Worm (Caenorhabditis elegans) whole organism, late embryonic: ENCODE data around the gene srh-208.

Experiments
- fkh-6 ChIP-seq: sonication (generic microtip); optimal IDR thresholded peaks from 2 replicates; lab custom pipeline; 2016; ENCODE audit warnings: missing genetic modification characterization, missing compliant biosample characterization
- hlh-13 ChIP-seq: fragments of 200-800 bp; sonication (Bioruptor generic); optimal IDR thresholded peaks from 2 replicates; lab custom pipeline; 2018; ENCODE audit warnings: mild to moderate bottlenecking, missing genetic modification characterization, missing compliant biosample characterization
- hlh-30 ChIP-seq: sonication (generic microtip); optimal IDR thresholded peaks from 2 replicates; lab custom pipeline; 2017; ENCODE audit warnings: antibody characterized with exemption, missing genetic modification characterization, missing compliant biosample characterization; ENCODE audit not compliant: insufficient read depth
- hlh-6 ChIP-seq: sonication (generic microtip); optimal IDR thresholded peaks from 2 replicates; lab custom pipeline; 2016; ENCODE audit warnings: missing genotype, missing genetic modification characterization, missing compliant biosample characterization
- hlh-8 ChIP-seq: sonication (generic microtip); optimal IDR thresholded peaks from 2 replicates; lab custom pipeline; 2016; ENCODE audit warnings: missing genotype, missing genetic modification characterization, missing compliant biosample characterization
- lim-6 ChIP-seq: sonication (generic microtip); optimal IDR thresholded peaks from 2 replicates; lab custom pipeline; 2016; ENCODE audit warnings: missing genetic modification characterization, missing compliant biosample characterization
- nfya-1 ChIP-seq: sonication (generic microtip); optimal IDR thresholded peaks from 2 replicates; lab custom pipeline; 2017; ENCODE audit warnings: missing genetic modification characterization, mild to moderate bottlenecking, missing compliant biosample characterization, antibody characterized with exemption, moderate library complexity
- nhr-11 ChIP-seq: fragments of 150-350 bp; optimal IDR thresholded peaks from 2 replicates; lab custom pipeline; 2014; ENCODE audit warnings: missing biosample characterization, missing genetic modification characterization
- pat-9 ChIP-seq: fragments of 200-800 bp; sonication (Bioruptor generic); optimal IDR thresholded peaks from 2 replicates; lab custom pipeline; 2018; ENCODE audit warnings: mild to moderate bottlenecking, missing genetic modification characterization, moderate library complexity, missing compliant biosample characterization
- pha-4 ChIP-seq: fragments of 150-350 bp; optimal IDR thresholded peaks from 2 replicates; lab custom pipeline; 2018; ENCODE audit warnings: missing biosample characterization, missing genetic modification reagents, missing genetic modification characterization
- tbx-2 ChIP-seq: sonication (generic microtip); optimal IDR thresholded peaks from 2 replicates; lab custom pipeline; 2016; ENCODE audit warnings: missing genetic modification characterization, missing compliant biosample characterization
- ttx-3 ChIP-seq: sonication (generic microtip); optimal IDR thresholded peaks from 2 replicates; lab custom pipeline; 2016; ENCODE audit warnings: missing genetic modification reagents, missing genetic modification characterization, missing compliant biosample characterization
- ztf-16 ChIP-seq: sonication (generic microtip); optimal IDR thresholded peaks from 2 replicates; lab custom pipeline; 2017; ENCODE audit warnings: missing genetic modification characterization, missing compliant biosample characterization

DNA sequence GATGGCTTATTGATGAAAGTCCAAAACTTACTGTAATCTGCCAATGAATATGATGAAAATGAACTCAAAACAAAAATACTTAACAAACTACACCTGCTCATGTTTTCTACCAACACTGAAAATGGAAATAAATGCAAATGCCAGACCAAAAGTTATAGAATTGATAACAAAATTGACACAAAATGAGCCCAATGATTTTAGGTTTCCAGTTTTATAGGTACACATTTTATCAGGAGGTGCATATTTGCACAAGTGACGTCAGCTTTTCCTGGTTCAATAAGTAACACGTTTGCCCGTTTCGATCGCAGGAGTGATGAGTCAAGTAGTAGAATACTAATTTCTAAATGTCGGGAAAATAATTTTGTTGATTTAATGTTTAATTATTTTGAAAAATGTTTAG lies 20.4 kb upstream of the srh-208 start, which contains the start of gene F55C9.6:
- no peak for TF ChIP-seq pat-9 (tag; lab: Kevin White, UChicago)
- no peak for TF ChIP-seq nfya-1
- no peak for TF ChIP-seq hlh-13 (GFP tag; lab: Kevin White, UChicago)
- TF ChIP-seq lim-6 (tag; lab: Kevin White, UChicago), result no peak
- TF ChIP-seq hlh-30 (tag; lab: Kevin White, UChicago), result no peak
- TF ChIP-seq hlh-6 (tag; lab: Kevin White, UChicago), result no peak
- no peak for TF ChIP-seq pha-4 (tag; lab: Kevin White, UChicago)
- no peak for TF ChIP-seq nhr-11 (tag; lab: Kevin White, UChicago)
- no peak for TF ChIP-seq hlh-8 (tag; lab: Kevin White, UChicago)
- no peak for TF ChIP-seq ztf-16 (tag; lab: Kevin White, UChicago)
- no peak for TF ChIP-seq ttx-3
- TF ChIP-seq tbx-2 (tag; lab: Kevin White, UChicago), result no peak
- TF ChIP-seq fkh-6 (tag; lab: Kevin White, UChicago), result no peak
